Worm (Caenorhabditis elegans) whole organism, L3 larva: ENCODE data around the gene T11F9.14.

Experiments used
- fos-1 ChIP-seq: fragments of 150-350 bp; optimal IDR thresholded peaks from 2 replicates; lab custom pipeline; 2014; ENCODE audit warnings: missing biosample characterization, missing genetic modification characterization
- nhr-28 ChIP-seq: fragments of 150-350 bp; optimal IDR thresholded peaks from 2 replicates; lab custom pipeline; 2014; ENCODE audit warnings: missing biosample characterization, missing genetic modification characterization
- ztf-11 ChIP-seq: fragments of 150-350 bp; optimal IDR thresholded peaks from 2 replicates; lab custom pipeline; 2014; ENCODE audit warnings: missing biosample characterization, missing genetic modification characterization

DNA sequence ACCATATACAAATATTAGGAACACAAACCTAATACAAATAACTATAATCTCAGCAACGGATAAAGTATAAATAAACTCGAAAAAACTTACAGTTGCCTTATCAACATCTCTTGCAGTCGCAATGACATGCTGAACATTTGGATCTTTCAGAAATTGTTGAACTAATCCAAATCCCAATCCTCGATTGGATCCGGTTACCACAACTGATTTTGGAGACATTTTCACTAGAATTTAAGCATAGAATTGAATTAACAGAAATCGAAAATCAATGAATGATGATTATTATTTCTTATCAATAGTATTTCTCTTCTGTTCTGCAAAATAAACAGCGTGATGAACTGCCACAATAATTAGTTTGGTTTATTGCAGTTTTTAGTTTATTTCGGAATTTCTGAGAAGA lies 39.6 kb upstream of the T11F9.14 start, which contains the start of the genes C55A6.11 and C55A6.7:
- no peak for TF ChIP-seq fos-1 (tag; lab: Kevin White, UChicago)
- no peak for TF ChIP-seq ztf-11 (tag; lab: Kevin White, UChicago)
- TF ChIP-seq nhr-28 (tag; lab: Kevin White, UChicago) = no peak
